Fruit fly (Drosophila melanogaster) whole organism, wandering third instar larva: ENCODE measurements around the gene oxt.

ENCODE experiments used
- Abd-B ChIP-seq: fragments of >200 bp; optimal IDR thresholded peaks from 2 replicates; lab custom pipeline; 2017; ENCODE audit warnings: missing biosample characterization, missing genetic modification characterization
- CG32264 ChIP-seq: fragments of 200-800 bp; sonication (Bioruptor generic); optimal IDR thresholded peaks from 2 replicates; lab custom pipeline; 2016; ENCODE audit warnings: missing biosample characterization, missing genetic modification characterization
- CG9705 ChIP-seq: fragments of 200-800 bp; sonication (Bioruptor generic); optimal IDR thresholded peaks from 2 replicates; lab custom pipeline; 2018; ENCODE audit warnings: missing biosample characterization, mild to moderate bottlenecking, missing genetic modification characterization
- CrebA ChIP-seq: fragments of 200-800 bp; sonication (Bioruptor generic); optimal IDR thresholded peaks from 2 replicates; lab custom pipeline; 2016; ENCODE audit warnings: missing biosample characterization, mild to moderate bottlenecking, missing genetic modification characterization, borderline replicate concordance
- Dfd ChIP-seq: fragments of >200 bp; optimal IDR thresholded peaks from 2 replicates; lab custom pipeline; 2017; ENCODE audit warnings: missing biosample characterization, missing genetic modification characterization
- Dif ChIP-seq: fragments of 200-275, 200-300 bp; sonication (Bioruptor generic); optimal IDR thresholded peaks from 2 replicates; lab custom pipeline; 2018; ENCODE audit warnings: missing biosample characterization, missing genetic modification characterization; ENCODE audit not compliant: partially characterized antibody
- GATAd ChIP-seq: sonication (Bioruptor generic); optimal IDR thresholded peaks from 2 replicates; lab custom pipeline; 2016; ENCODE audit warnings: missing biosample characterization, missing genetic modification characterization
- HLH106 ChIP-seq: fragments of 200-800 bp; optimal IDR thresholded peaks from 3 replicates; lab custom pipeline; 2019; ENCODE audit warnings: missing biosample characterization, mild to moderate bottlenecking, missing genetic modification characterization, moderate library complexity
- Hnf4 ChIP-seq: fragments of 200-800 bp; sonication (Bioruptor generic); optimal IDR thresholded peaks from 2 replicates; lab custom pipeline; 2016; ENCODE audit warnings: missing biosample characterization, mild to moderate bottlenecking, missing genetic modification characterization
- Hr78 ChIP-seq: fragments of >200 bp; optimal IDR thresholded peaks from 2 replicates; lab custom pipeline; 2017; ENCODE audit warnings: missing biosample characterization, missing genetic modification characterization
- Hr83 ChIP-seq: fragments of 200-300 bp; sonication (Bioruptor generic); optimal IDR thresholded peaks from 2 replicates; lab custom pipeline; 2016; ENCODE audit warnings: missing biosample characterization, mild to moderate bottlenecking, missing genetic modification characterization, moderate library complexity; ENCODE audit not compliant: poor library complexity, severe bottlenecking
- Jra ChIP-seq: sonication (Bioruptor generic); optimal IDR thresholded peaks from 2 replicates; lab custom pipeline; 2016; ENCODE audit warnings: missing biosample characterization, missing genetic modification characterization
- Mio ChIP-seq: sonication (Bioruptor generic); optimal IDR thresholded peaks from 2 replicates; lab custom pipeline; 2016; ENCODE audit warnings: missing biosample characterization, missing genetic modification characterization
- Myc ChIP-seq: fragments of >200 bp; optimal IDR thresholded peaks from 2 replicates; lab custom pipeline; 2017
- N ChIP-seq: fragments of >200 bp; optimal IDR thresholded peaks from 2 replicates; lab custom pipeline; 2018; ENCODE audit warnings: missing biosample characterization, missing external identifiers, missing genetic modification characterization
- OdsH ChIP-seq: fragments of 200-800 bp; sonication (Bioruptor generic); optimal IDR thresholded peaks from 2 replicates; lab custom pipeline; 2016; ENCODE audit warnings: missing biosample characterization, mild to moderate bottlenecking, missing genetic modification characterization
- Rel ChIP-seq, 2 experiments: fragments of 200-800 bp; sonication (Bioruptor generic) in 1 of 2; optimal IDR thresholded peaks; 2 replicates in 1 of 2; 3 replicates in 1 of 2; lab custom pipeline; 2016 to 2019; ENCODE audit warnings: mild to moderate bottlenecking in 2 of 2, missing biosample characterization in 2 of 2, missing genetic modification characterization in 2 of 2, moderate library complexity in 1 of 2
- Sp1 ChIP-seq: fragments of 200-800 bp; sonication (Bioruptor generic); optimal IDR thresholded peaks from 3 replicates; lab custom pipeline; 2019; ENCODE audit warnings: missing biosample characterization, mild to moderate bottlenecking, missing genetic modification characterization, moderate library complexity
- Vsx2 ChIP-seq: fragments of 200-300, 225-300 bp; sonication (Bioruptor generic); optimal IDR thresholded peaks from 2 replicates; lab custom pipeline; 2018; ENCODE audit warnings: missing biosample characterization, missing genetic modification characterization; ENCODE audit not compliant: partially characterized antibody
- br ChIP-seq: fragments of 200-800 bp; sonication (Bioruptor generic); optimal IDR thresholded peaks from 2 replicates; lab custom pipeline; 2016; ENCODE audit warnings: missing biosample characterization, missing genetic modification characterization
- brk ChIP-seq: fragments of 200-800 bp; sonication (Bioruptor generic); optimal IDR thresholded peaks from 2 replicates; lab custom pipeline; 2016; ENCODE audit warnings: missing biosample characterization, mild to moderate bottlenecking, missing genetic modification characterization
- dl ChIP-seq, 2 experiments: fragments of 175-275, 200-275 bp in 1 of 2; fragments of 200-275 bp in 1 of 2; sonication (Bioruptor generic); optimal IDR thresholded peaks; lab custom pipeline; 2018; ENCODE audit warnings: mild to moderate bottlenecking in 2 of 2, missing biosample characterization in 2 of 2, missing genetic modification characterization in 2 of 2, moderate library complexity in 2 of 2; ENCODE audit not compliant: partially characterized antibody in 2 of 2, insufficient read depth in 1 of 2
- dmrt93B ChIP-seq: fragments of 200-800 bp; sonication (Bioruptor generic); optimal IDR thresholded peaks from 2 replicates; lab custom pipeline; 2018; ENCODE audit warnings: missing biosample characterization, mild to moderate bottlenecking, missing genetic modification characterization
- dsf ChIP-seq: sonication (Bioruptor generic); optimal IDR thresholded peaks from 2 replicates; lab custom pipeline; 2016; ENCODE audit warnings: missing biosample characterization, missing genetic modification characterization, borderline replicate concordance
- ey ChIP-seq: fragments of 200-800 bp; sonication (Bioruptor generic); optimal IDR thresholded peaks from 2 replicates; lab custom pipeline; 2016; ENCODE audit warnings: missing biosample characterization, missing genetic modification characterization
- foxo ChIP-seq, 2 experiments: fragments of 200-800 bp; sonication (Bioruptor generic); optimal IDR thresholded peaks; 2 replicates in 1 of 2; 3 replicates in 1 of 2; lab custom pipeline; 2016 to 2017; ENCODE audit warnings: missing biosample characterization in 2 of 2, missing genetic modification characterization in 2 of 2
- fru ChIP-seq: fragments of 200-800 bp; sonication (Bioruptor generic); optimal IDR thresholded peaks from 3 replicates; lab custom pipeline; 2016; ENCODE audit warnings: missing biosample characterization, mild to moderate bottlenecking, missing genetic modification characterization
- h ChIP-seq: fragments of 200-800 bp; sonication (Bioruptor generic); optimal IDR thresholded peaks from 3 replicates; lab custom pipeline; 2016; ENCODE audit warnings: missing biosample characterization, mild to moderate bottlenecking, missing genetic modification characterization
- jim ChIP-seq: fragments of 175-275, 200-325 bp; sonication (Bioruptor generic); optimal IDR thresholded peaks from 2 replicates; lab custom pipeline; 2016; ENCODE audit warnings: missing biosample characterization, mild to moderate bottlenecking, missing genetic modification characterization
- lola ChIP-seq: fragments of >200 bp; optimal IDR thresholded peaks from 2 replicates; lab custom pipeline; 2017; ENCODE audit warnings: missing biosample characterization, missing genetic modification characterization
- pan ChIP-seq: fragments of >200 bp; optimal IDR thresholded peaks from 2 replicates; lab custom pipeline; 2017
- psq ChIP-seq: fragments of 200-800 bp; sonication (Bioruptor generic); optimal IDR thresholded peaks from 3 replicates; lab custom pipeline; 2017; ENCODE audit warnings: missing biosample characterization, mild to moderate bottlenecking, missing genetic modification characterization, moderate library complexity
- rgr ChIP-seq: fragments of 200-800 bp; sonication (Bioruptor generic); optimal IDR thresholded peaks from 3 replicates; lab custom pipeline; 2016; ENCODE audit warnings: missing biosample characterization, mild to moderate bottlenecking, missing genetic modification characterization
- sage ChIP-seq: fragments of 200-800 bp; sonication (Bioruptor generic); optimal IDR thresholded peaks from 2 replicates; lab custom pipeline; 2016; ENCODE audit warnings: missing biosample characterization, mild to moderate bottlenecking, missing genetic modification characterization
- sv ChIP-seq: fragments of 200-800 bp; sonication (Bioruptor generic); optimal IDR thresholded peaks from 3 replicates; lab custom pipeline; 2016; ENCODE audit warnings: missing biosample characterization, missing genetic modification characterization
- tai ChIP-seq: sonication (Bioruptor generic); optimal IDR thresholded peaks from 2 replicates; lab custom pipeline; 2016; ENCODE audit warnings: missing biosample characterization, missing genetic modification characterization
- usp ChIP-seq: fragments of >200 bp; optimal IDR thresholded peaks from 2 replicates; lab custom pipeline; 2017; ENCODE audit warnings: missing biosample characterization, missing genetic modification characterization
- woc ChIP-seq: sonication (Bioruptor generic); optimal IDR thresholded peaks from 2 replicates; lab custom pipeline; 2016; ENCODE audit warnings: missing biosample characterization, mild to moderate bottlenecking, missing genetic modification characterization

The oxt gene

DNA sequence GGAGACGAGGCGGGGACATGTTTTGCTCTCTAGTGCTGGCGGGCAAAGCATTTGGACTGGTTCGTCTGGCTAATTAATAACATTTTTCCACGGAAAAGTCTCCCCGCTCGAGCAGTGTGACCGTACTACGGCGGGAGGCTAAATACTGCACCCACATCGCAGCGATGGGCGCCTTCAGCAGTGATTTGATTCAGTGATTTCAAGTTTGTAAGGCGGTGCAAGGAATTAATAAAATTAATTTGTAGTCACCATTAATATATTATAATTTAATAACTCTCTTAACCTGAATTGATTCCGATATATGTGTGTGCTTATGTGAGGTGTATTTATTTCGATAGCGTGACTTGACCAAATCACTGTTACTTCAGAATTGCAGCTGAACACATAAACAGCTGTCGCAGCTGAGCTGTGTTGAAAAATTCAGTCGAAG lies at the start of gene oxt, which contains the start of gene CG13807:
Gene oxt, minus strand, starts transcription at position 150 of the 430 bp plus-strand sequence.
Gene CG13807, plus strand, starts transcription at position 405 of the 430 bp plus-strand sequence.
- peak; percentile 82 for TF ChIP-seq OdsH
- no peak for TF ChIP-seq CG32264 (GFP tag; lab: Kevin White, UChicago)
- no peak for TF ChIP-seq N
- TF ChIP-seq CG9705 (GFP tag; lab: Kevin White, UChicago), result peak; percentile 79
- TF ChIP-seq Rel (GFP tag; optimal IDR thresholded peaks at IDR 0.05; lab: Kevin White, UChicago), result no peak
- peak; percentile 82 for TF ChIP-seq Rel (tag; optimal IDR thresholded peaks at IDR 0.05; lab: Kevin White, UChicago)
- TF ChIP-seq dmrt93B (GFP tag; lab: Kevin White, UChicago), result peak; percentile 76
- no peak for TF ChIP-seq Hr78 (GFP tag; lab: Kevin White, UChicago)
- TF ChIP-seq usp (GFP tag; lab: Kevin White, UChicago), result no peak
- peak; percentile 92 for TF ChIP-seq HLH106 (tag; lab: Kevin White, UChicago)
- TF ChIP-seq Sp1 (GFP tag; lab: Kevin White, UChicago), result peak; percentile 86
- TF ChIP-seq dl (GFP tag; optimal IDR thresholded peaks at IDR 0.05; lab: Kevin White, UChicago; ENCODE audit: insufficient read depth in 1 of 2, partially characterized antibody in 2 of 2), result no peak
- peak; percentile 4 for TF ChIP-seq Myc (lab: Kevin White, UChicago)
- no peak for TF ChIP-seq tai (GFP tag; lab: Kevin White, UChicago)
- peak; percentile 94 for TF ChIP-seq rgr (GFP tag; lab: Kevin White, UChicago)
- TF ChIP-seq br, result peak; percentile 76
- TF ChIP-seq ey, result peak; percentile 64
- TF ChIP-seq GATAd (GFP tag; lab: Kevin White, UChicago), result peak; percentile 32
- TF ChIP-seq Abd-B, result no peak
- peak; percentile 69 for TF ChIP-seq Hr83
- TF ChIP-seq woc, result peak; percentile 59
- TF ChIP-seq dsf (GFP tag; lab: Kevin White, UChicago), result no peak
- no peak for TF ChIP-seq sage (GFP tag; lab: Kevin White, UChicago)
- peak; percentile 69 for TF ChIP-seq fru
- no peak for TF ChIP-seq jim (GFP tag; lab: Kevin White, UChicago)
- TF ChIP-seq foxo (GFP tag; optimal IDR thresholded peaks at IDR 0.05; lab: Kevin White, UChicago), result peak in 1 of 2 experiments; percentile 86
- no peak for TF ChIP-seq Dif (GFP tag; lab: Kevin White, UChicago)
- TF ChIP-seq Mio (GFP tag; lab: Kevin White, UChicago), result no peak
- TF ChIP-seq CrebA (GFP tag; lab: Kevin White, UChicago), result no peak
- no peak for TF ChIP-seq brk
- no peak for TF ChIP-seq lola (GFP tag; lab: Kevin White, UChicago)
- TF ChIP-seq Dfd, result no peak
- no peak for TF ChIP-seq Hnf4 (GFP tag; lab: Kevin White, UChicago)
- peak; percentile 74 for TF ChIP-seq psq (GFP tag; lab: Kevin White, UChicago)
- TF ChIP-seq Jra (GFP tag; lab: Kevin White, UChicago), result no peak
- TF ChIP-seq Vsx2 (GFP tag; lab: Kevin White, UChicago), result peak; percentile 74
- peak; percentile 80 for TF ChIP-seq sv (GFP tag; lab: Kevin White, UChicago)
- no peak for TF ChIP-seq pan (lab: Kevin White, UChicago)
- peak; percentile 96 for TF ChIP-seq h (GFP tag; lab: Kevin White, UChicago)

DNA sequence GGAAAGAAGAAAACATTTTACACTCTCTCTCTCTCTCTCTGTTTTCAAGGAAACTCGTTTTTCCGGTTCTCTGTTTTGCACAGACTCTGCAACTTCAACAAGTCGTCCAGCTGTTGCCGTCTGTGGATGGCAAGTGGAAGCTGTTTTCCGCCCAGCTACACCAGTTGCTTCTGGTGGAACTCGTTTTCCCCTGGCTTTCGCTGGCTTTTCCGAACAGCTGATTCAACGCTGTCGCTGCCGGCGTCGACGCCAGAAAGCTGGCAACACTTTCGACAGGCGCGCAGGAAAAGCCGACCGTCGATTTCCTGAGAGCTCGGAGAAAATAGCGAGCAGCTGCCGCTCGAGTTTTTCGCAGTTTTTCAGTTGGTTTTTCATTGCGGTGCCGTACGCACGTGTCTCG lies 20.0 kb upstream of the oxt start, which contains the start of gene MsR2:
Gene MsR2, plus strand, starts transcription at position 378 of the 400 bp plus-strand sequence.
- TF ChIP-seq CG9705 (GFP tag; lab: Kevin White, UChicago) (no peak), dmrt93B (GFP tag; lab: Kevin White, UChicago) (no peak), jim (GFP tag; lab: Kevin White, UChicago) (no peak), dsf (GFP tag; lab: Kevin White, UChicago) (no peak), Jra (GFP tag; lab: Kevin White, UChicago) (no peak), Sp1 (GFP tag; lab: Kevin White, UChicago) (no peak), tai (GFP tag; lab: Kevin White, UChicago) (no peak), ey (no peak), Rel (GFP tag; optimal IDR thresholded peaks at IDR 0.05; lab: Kevin White, UChicago) (no peak), Rel (tag; optimal IDR thresholded peaks at IDR 0.05; lab: Kevin White, UChicago) (no peak), rgr (GFP tag; lab: Kevin White, UChicago) (no peak), CrebA (GFP tag; lab: Kevin White, UChicago) (no peak), sv (GFP tag; lab: Kevin White, UChicago) (no peak), HLH106 (tag; lab: Kevin White, UChicago) (no peak), sage (GFP tag; lab: Kevin White, UChicago) (no peak), Hr83 (no peak)
- TF ChIP-seq, all 38 proteins: peak for 0
